Worm (Caenorhabditis elegans) whole organism, L2 larva: ENCODE measurements around the gene C08F1.12.
A peak's percentile ranks its signal among the peaks of the same experiment; 100 is the strongest.

Experiments
- ZK546.5 ChIP-seq: sonication (generic microtip); optimal IDR thresholded peaks from 2 replicates; lab custom pipeline; 2017; ENCODE audit warnings: missing biosample characterization, missing genetic modification characterization
- ama-1 ChIP-seq: fragments of 150-350 bp; optimal IDR thresholded peaks from 2 replicates; lab custom pipeline; 2018; ENCODE audit warnings: inconsistent platforms
- elt-3 ChIP-seq: sonication (generic microtip); optimal IDR thresholded peaks from 2 replicates; lab custom pipeline; 2017; ENCODE audit warnings: missing biosample characterization, missing genetic modification characterization
- fos-1 ChIP-seq: fragments of 150-350 bp; optimal IDR thresholded peaks from 2 replicates; lab custom pipeline; 2014; ENCODE audit warnings: missing biosample characterization, missing genetic modification characterization
- mab-5 ChIP-seq: fragments of 150-350 bp; optimal IDR thresholded peaks from 2 replicates; lab custom pipeline; 2014; ENCODE audit warnings: missing biosample characterization, missing genetic modification characterization
- nhr-11 ChIP-seq: fragments of 150-350 bp; optimal IDR thresholded peaks from 2 replicates; lab custom pipeline; 2014; ENCODE audit warnings: missing biosample characterization, missing genetic modification characterization
- nhr-12 ChIP-seq: fragments of 150-350 bp; optimal IDR thresholded peaks from 2 replicates; lab custom pipeline; 2014; ENCODE audit warnings: missing biosample characterization, missing genetic modification characterization
- nhr-237 ChIP-seq: fragments of 150-350 bp; optimal IDR thresholded peaks from 2 replicates; lab custom pipeline; 2014; ENCODE audit warnings: missing biosample characterization, missing genetic modification characterization
- nhr-6 ChIP-seq: fragments of 150-350 bp; optimal IDR thresholded peaks from 2 replicates; lab custom pipeline; 2014; ENCODE audit warnings: missing biosample characterization, missing genetic modification characterization
- nhr-77 ChIP-seq: fragments of 150-350 bp; optimal IDR thresholded peaks from 2 replicates; lab custom pipeline; 2014; ENCODE audit warnings: missing biosample characterization, missing genetic modification characterization
- sem-4 ChIP-seq: fragments of 150-350 bp; optimal IDR thresholded peaks from 2 replicates; lab custom pipeline; 2014; ENCODE audit warnings: missing biosample characterization, missing genetic modification reagents, missing genetic modification characterization
- unc-39 ChIP-seq: fragments of 150-350 bp; optimal IDR thresholded peaks from 2 replicates; lab custom pipeline; 2014; ENCODE audit warnings: missing biosample characterization, missing genetic modification characterization
- unc-62 ChIP-seq: fragments of 150-350 bp; optimal IDR thresholded peaks from 2 replicates; lab custom pipeline; 2014; ENCODE audit warnings: missing biosample characterization, missing genetic modification reagents, missing genetic modification characterization
- ztf-11 ChIP-seq: sonication (generic microtip); optimal IDR thresholded peaks from 2 replicates; lab custom pipeline; 2017; ENCODE audit warnings: missing biosample characterization, missing genetic modification characterization

DNA sequence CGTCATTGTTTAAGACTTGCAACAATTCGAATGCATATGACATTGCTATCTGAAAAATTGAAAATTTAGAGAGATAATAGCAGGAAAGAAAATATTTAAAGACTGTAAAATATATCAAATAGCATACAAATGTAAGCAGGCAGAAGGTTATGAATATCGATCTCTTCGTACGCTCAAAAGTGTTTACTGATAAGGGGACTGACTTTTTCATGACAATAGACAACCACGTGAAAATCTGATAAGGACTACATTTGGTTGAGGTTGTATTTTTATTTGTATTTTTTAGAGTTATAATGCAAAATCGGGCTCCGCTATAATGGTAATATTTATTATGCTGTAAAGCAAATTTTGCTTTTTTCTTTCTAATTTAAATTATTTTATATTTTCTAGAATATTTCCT lies 36.6 kb upstream of the C08F1.12 start, which contains the start of the genes C52E2.5 and C52E2.4:
- no peak for TF ChIP-seq unc-62 (GFP tag; lab: Kevin White, UChicago)
- TF ChIP-seq nhr-6 (tag; lab: Kevin White, UChicago), result no peak
- no peak for TF ChIP-seq nhr-77
- no peak for TF ChIP-seq mab-5 (tag; lab: Kevin White, UChicago)
- TF ChIP-seq nhr-11 (tag; lab: Kevin White, UChicago), result no peak
- TF ChIP-seq ama-1 (lab: Kevin White, UChicago), result no peak
- TF ChIP-seq sem-4 (tag; lab: Kevin White, UChicago), result no peak
- no peak for TF ChIP-seq unc-39
- no peak for TF ChIP-seq nhr-12
- TF ChIP-seq elt-3 (tag; lab: Kevin White, UChicago), result no peak
- TF ChIP-seq ZK546.5 (tag; lab: Kevin White, UChicago), result no peak
- no peak for TF ChIP-seq nhr-237
- peak; percentile 80 for TF ChIP-seq fos-1 (tag; lab: Kevin White, UChicago)
- no peak for TF ChIP-seq ztf-11 (tag; lab: Kevin White, UChicago)
